Fruit fly (Drosophila melanogaster): ENCODE measurements around the gene ninaA.

Gene ninaA

DNA sequence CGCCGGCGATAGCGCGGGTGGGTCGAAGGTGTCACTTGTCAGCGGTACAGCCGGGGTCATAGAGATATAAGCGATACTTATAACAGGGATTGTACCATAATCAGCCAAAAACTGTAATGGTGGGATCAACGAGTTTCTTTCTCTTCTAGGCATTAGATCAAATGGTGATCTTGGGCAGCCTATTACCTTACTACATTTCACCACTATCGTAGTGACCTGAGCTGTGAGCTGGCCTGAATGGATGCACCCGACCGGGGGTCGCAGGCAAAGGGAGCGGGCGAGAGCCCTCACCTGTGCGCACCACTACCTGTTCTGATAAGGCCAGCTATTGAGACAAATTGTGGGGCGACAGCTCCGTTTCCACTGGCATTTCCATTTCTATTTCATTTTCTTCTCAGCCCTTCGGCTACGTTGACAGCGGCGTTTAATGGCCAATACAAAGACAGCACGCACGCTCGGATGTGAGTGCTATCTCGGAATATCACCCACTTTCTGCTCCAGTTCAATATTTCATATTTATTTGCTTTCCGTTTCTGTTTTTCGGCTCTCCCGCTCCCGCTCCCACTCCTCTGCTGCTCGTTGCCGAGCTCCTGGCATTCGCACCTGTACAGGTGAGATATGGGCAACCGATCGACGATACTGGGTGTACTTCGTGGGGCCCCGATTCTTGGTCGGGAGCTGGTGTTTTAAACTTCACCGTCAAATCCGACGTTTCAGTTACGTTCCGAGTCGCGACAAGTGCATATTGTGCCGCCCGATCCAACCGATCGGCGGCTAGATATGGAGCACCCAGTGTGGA, 20.2 kb upstream of the ninaA start (continued):
- TF ChIP-seq lov (optimal IDR thresholded peaks at IDR 0.05) (no peak), lov (GFP tag; IDR thresholded peaks at IDR 0.05) (peak; percentile 81), ato (GFP tag; IDR thresholded peaks at IDR 0.05; ENCODE audit: partially characterized antibody) (no peak), CG14014 (GFP tag; IDR thresholded peaks at IDR 0.05) (peak; percentile 76), Ets97D (GFP tag; optimal IDR thresholded peaks at IDR 0.05) (no peak), ttk (GFP tag; IDR thresholded peaks at IDR 0.05) (peak; percentile 87), CG16813 (GFP tag; IDR thresholded peaks at IDR 0.05; ENCODE audit: partially characterized antibody) (no peak), NFAT (GFP tag; IDR thresholded peaks at IDR 0.05) (no peak), fd102C (GFP tag; optimal IDR thresholded peaks at IDR 0.05) (no peak), CkIIα-i1 (GFP tag; IDR thresholded peaks at IDR 0.05) (no peak), cwo (GFP tag; optimal IDR thresholded peaks at IDR 0.05) (peak; percentile 65), croc (GFP tag; conservative IDR thresholded peaks at IDR 0.05) (peak; percentile 79), Rfx (GFP tag; IDR thresholded peaks at IDR 0.05) (peak; percentile 76), wor (GFP tag; IDR thresholded peaks at IDR 0.05) (peak; percentile 83), CG8478 (optimal IDR thresholded peaks at IDR 0.05) (no peak), CG8089 (GFP tag; optimal IDR thresholded peaks at IDR 0.05) (peak; percentile 44), Ada2b (GFP tag; IDR thresholded peaks at IDR 0.05) (peak; percentile 77), Hand (GFP tag; optimal IDR thresholded peaks at IDR 0.05) (no peak), bigmax (GFP tag; optimal IDR thresholded peaks at IDR 0.05) (no peak), pnt (GFP tag; optimal IDR thresholded peaks at IDR 0.05) (peak; percentile 69), CG15269 (tag; optimal IDR thresholded peaks at IDR 0.05) (peak; percentile 70), CG18764 (GFP tag; optimal IDR thresholded peaks at IDR 0.05) (peak; percentile 40), HLH4C (GFP tag; IDR thresholded peaks at IDR 0.05; ENCODE audit: partially characterized antibody) (no peak), CG2202 (tag; optimal IDR thresholded peaks at IDR 0.05) (peak; percentile 15), CG7372 (GFP tag; IDR thresholded peaks at IDR 0.05) (peak; percentile 59), Dfd (GFP tag; optimal IDR thresholded peaks at IDR 0.05) (no peak), crol (GFP tag; IDR thresholded peaks at IDR 0.05) (peak; percentile 86), pfk (GFP tag; optimal IDR thresholded peaks at IDR 0.05) (no peak), CG18262 (tag; optimal IDR thresholded peaks at IDR 0.05) (peak; percentile 83), tio (GFP tag; optimal IDR thresholded peaks at IDR 0.05) (peak; percentile 62), CG30403 (GFP tag; optimal IDR thresholded peaks at IDR 0.05) (peak; percentile 72), HLH3B (GFP tag; IDR thresholded peaks at IDR 0.05) (peak; percentile 90), tx (GFP tag; optimal IDR thresholded peaks at IDR 0.05) (peak; percentile 46), Fer3 (tag; optimal IDR thresholded peaks at IDR 0.05) (peak; percentile 67), Side (GFP tag; optimal IDR thresholded peaks at IDR 0.05) (peak; percentile 64), klu (GFP tag; IDR thresholded peaks at IDR 0.05) (0 out of 2 replicates have a peak, but pooled peaks have one; percentile 25), btn (GFP tag; optimal IDR thresholded peaks at IDR 0.05) (peak; percentile 53), CG15073 (GFP tag; optimal IDR thresholded peaks at IDR 0.05) (no peak), en (GFP tag; optimal IDR thresholded peaks at IDR 0.05) (no peak), tap (tag; optimal IDR thresholded peaks at IDR 0.05) (peak; percentile 71), slou (GFP tag; optimal IDR thresholded peaks at IDR 0.05) (no peak), Taf1 (GFP tag; IDR thresholded peaks at IDR 0.05) (peak; percentile 53; the same call in 1 of the 2 replicates), Max (GFP tag; optimal IDR thresholded peaks at IDR 0.05) (peak; percentile 65), CG34224 (GFP tag; IDR thresholded peaks at IDR 0.05; ENCODE audit: partially characterized antibody) (no peak), gsb (GFP tag; IDR thresholded peaks at IDR 0.05) (no peak), CG10366 (GFP tag; IDR thresholded peaks at IDR 0.05) (peak; percentile 90), pum (GFP tag; optimal IDR thresholded peaks at IDR 0.05) (peak; percentile 78), CG12299 (tag; optimal IDR thresholded peaks at IDR 0.05) (peak; percentile 38), emc (GFP tag; optimal IDR thresholded peaks at IDR 0.05) (peak; percentile 29), CG17912 (GFP tag; optimal IDR thresholded peaks at IDR 0.05) (no peak), shn (GFP tag; optimal IDR thresholded peaks at IDR 0.05) (peak; percentile 47)

Data from whole organism, embryonic.